Worm (Caenorhabditis elegans): ENCODE results near the gene F02C12.1.
A peak's percentile ranks its signal among the peaks of the same experiment; 100 is the strongest.

F02C12.1 gene

DNA sequence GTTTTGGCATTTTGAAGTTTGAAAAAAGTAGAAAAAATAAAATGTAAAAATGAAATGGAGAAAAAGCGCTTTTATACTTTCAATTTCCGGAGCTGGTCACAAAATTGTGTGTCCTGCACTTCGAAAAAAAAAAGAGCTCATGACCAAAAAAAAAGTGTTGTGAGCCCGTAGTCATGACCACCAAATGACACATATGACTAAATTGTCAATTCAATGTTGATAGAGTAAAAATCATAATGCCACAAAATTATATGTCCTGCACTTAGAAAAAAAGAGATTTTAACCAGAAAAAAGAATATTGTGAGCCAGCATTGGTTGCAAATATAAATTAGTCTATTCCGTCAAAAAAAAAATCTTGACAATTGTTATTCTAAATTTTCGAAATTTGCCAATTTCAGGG lies 2.7 kb upstream of the F02C12.1 start, which contains the start of gene F02C12.2:
Gene F02C12.2 (minus strand): TSS at position 101 of the 400 bp plus-strand sequence.
- TF ChIP-seq ceh-82 (tag; optimal IDR thresholded peaks at IDR 0.05) (no peak), daf-19 (GFP tag; conservative IDR thresholded peaks at IDR 0.05) (no peak), unc-62 (GFP tag; optimal IDR thresholded peaks at IDR 0.05 in 1 of 2) (peak in 1 of 2 experiments; percentile 3), unc-62 (tag; optimal IDR thresholded peaks at IDR 0.05) (no peak)

DNA sequence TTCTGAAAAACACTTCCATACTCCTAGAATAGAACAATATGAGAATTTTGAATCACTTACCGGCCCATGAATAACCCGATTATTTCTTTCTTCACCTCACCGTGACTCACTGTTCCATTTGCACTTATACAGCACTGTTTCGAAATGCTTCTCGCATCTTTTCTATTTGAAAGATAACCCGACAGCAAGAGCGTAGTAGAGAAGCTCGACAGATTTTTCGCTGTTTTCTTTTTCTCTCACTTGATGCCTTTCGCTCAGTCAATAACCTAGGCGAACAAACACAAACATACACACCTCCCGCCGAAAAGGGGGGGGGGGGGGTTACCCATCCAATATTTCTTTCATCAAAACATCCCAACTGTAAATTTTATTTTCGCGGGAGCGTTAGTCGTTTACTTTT lies 572 bp upstream of the F02C12.1 start:
- TF ChIP-seq daf-16 (GFP tag; optimal IDR thresholded peaks at IDR 0.05) (peak in 1 of 2 experiments; percentile 26), daf-16 (tag; optimal IDR thresholded peaks at IDR 0.05) (peak; percentile 89), nhr-77 (tag; optimal IDR thresholded peaks at IDR 0.05) (peak; percentile 44), hlh-11 (tag; optimal IDR thresholded peaks at IDR 0.05) (peak; percentile 52), pha-4 (GFP tag; IDR thresholded peaks at IDR 0.05) (no peak), pha-4 (tag; optimal IDR thresholded peaks at IDR 0.05) (peak; percentile 64), mep-1 (tag; optimal IDR thresholded peaks at IDR 0.05) (peak; percentile 37), jun-1 (tag; optimal IDR thresholded peaks at IDR 0.05) (peak; percentile 8), zip-11 (GFP tag; IDR thresholded peaks at IDR 0.05) (no peak), mes-2 (tag; optimal IDR thresholded peaks at IDR 0.05; ENCODE audit: poor library complexity, severe bottlenecking) (peak; percentile 36), mdl-1 (tag; optimal IDR thresholded peaks at IDR 0.05) (peak in 1 of 2 experiments; percentile 0), aly-2 (tag; optimal IDR thresholded peaks at IDR 0.05) (no peak), Y75B8A.6 (GFP tag; IDR thresholded peaks at IDR 0.05) (no peak), hmg-1.1 (GFP tag; IDR thresholded peaks at IDR 0.05) (0 out of 2 replicates have a peak, but pooled peaks have one; percentile 25), ama-1 (optimal IDR thresholded peaks at IDR 0.05) (no peak), nhr-11 (tag; optimal IDR thresholded peaks at IDR 0.05) (no peak), madf-5 (GFP tag; IDR thresholded peaks at IDR 0.05) (no peak), mxl-3 (GFP tag; optimal IDR thresholded peaks at IDR 0.05) (peak; percentile 21), nhr-28 (tag; optimal IDR thresholded peaks at IDR 0.05) (peak; percentile 41), dmd-6 (GFP tag; IDR thresholded peaks at IDR 0.05) (peak; percentile 55; the same call in 1 of the 2 replicates), dve-1 (tag; optimal IDR thresholded peaks at IDR 0.05; ENCODE audit: insufficient read depth) (peak; percentile 69), ztf-7 (tag; optimal IDR thresholded peaks at IDR 0.05) (peak; percentile 24), egl-27 (tag; optimal IDR thresholded peaks at IDR 0.05) (no peak), nhr-237 (tag; optimal IDR thresholded peaks at IDR 0.05) (no peak), daf-12 (tag; optimal IDR thresholded peaks at IDR 0.05) (no peak)

DNA sequence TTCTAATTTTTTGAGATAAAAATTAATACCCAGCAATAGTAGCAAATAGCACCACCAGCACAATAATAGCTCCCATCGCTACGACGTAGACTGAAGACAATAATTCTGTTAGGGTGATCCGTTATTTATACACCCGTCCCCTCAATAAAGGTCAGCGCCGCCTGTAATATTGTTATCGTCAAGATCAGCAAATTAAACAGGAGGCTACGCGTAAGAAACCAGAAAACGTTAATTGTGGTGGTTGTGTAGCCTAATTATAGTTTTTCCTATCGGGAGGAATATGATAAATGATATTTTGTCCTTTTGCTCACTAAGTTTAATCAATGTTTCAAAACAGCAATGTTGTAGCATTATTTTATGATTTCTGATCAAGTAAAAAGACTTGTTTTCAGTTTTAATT lies 7.7 kb downstream of the F02C12.1 start, which contains the start of the genes cyp-13B1 and C29F7.1:
Gene cyp-13B1 (minus strand): TSS at position 101 of the 400 bp plus-strand sequence.
Gene C29F7.1 (plus strand): TSS at position 394 of the 400 bp plus-strand sequence.
- TF ChIP-seq ceh-82 (tag; optimal IDR thresholded peaks at IDR 0.05) = no peak
- TF ChIP-seq fos-1 (tag; optimal IDR thresholded peaks at IDR 0.05) = no peak
- TF ChIP-seq F44E2.7 (GFP tag; IDR thresholded peaks at IDR 0.05) = no peak
- no peak for TF ChIP-seq nhr-77 (tag; optimal IDR thresholded peaks at IDR 0.05)
- TF ChIP-seq mdt-29 (GFP tag; IDR thresholded peaks at IDR 0.05) = no peak
- no peak for TF ChIP-seq jun-1 (tag; optimal IDR thresholded peaks at IDR 0.05)
- no peak for TF ChIP-seq zip-11 (GFP tag; IDR thresholded peaks at IDR 0.05)
- no peak for TF ChIP-seq snpc-4 (tag; optimal IDR thresholded peaks at IDR 0.05)
- peak; percentile 15 for TF ChIP-seq dve-1 (tag; optimal IDR thresholded peaks at IDR 0.05; ENCODE audit: insufficient read depth)
- TF ChIP-seq hlh-11 (tag; optimal IDR thresholded peaks at IDR 0.05) = peak; percentile 18
- no peak for TF ChIP-seq skn-1 (tag; optimal IDR thresholded peaks at IDR 0.05)
- TF ChIP-seq nhr-28 (tag; optimal IDR thresholded peaks at IDR 0.05) = peak; percentile 78
- no peak for TF ChIP-seq ceh-28 (tag; optimal IDR thresholded peaks at IDR 0.05)
- TF ChIP-seq daf-16 (GFP tag; optimal IDR thresholded peaks at IDR 0.05) = no peak
- peak; percentile 36 for TF ChIP-seq daf-16 (tag; optimal IDR thresholded peaks at IDR 0.05)
- no peak for TF ChIP-seq F49E8.2 (tag; optimal IDR thresholded peaks at IDR 0.05; ENCODE audit: borderline replicate concordance)
- no peak for TF ChIP-seq cey-2 (tag; optimal IDR thresholded peaks at IDR 0.05; ENCODE audit: borderline replicate concordance, insufficient read depth)
- TF ChIP-seq hlh-30 (tag; optimal IDR thresholded peaks at IDR 0.05; ENCODE audit: insufficient read depth) = no peak
